Fruit fly (Drosophila melanogaster) whole organism, embryonic: ENCODE measurements around the gene CG43229.

Experiments
- CG11247 ChIP-seq: fragments of 200-800 bp; sonication (Bioruptor generic); IDR thresholded peaks from 2 replicates; pipeline ENCODE4 v1.3.6; 2022; ENCODE audit warnings: missing biosample characterization, missing genetic modification characterization
- CG11696 ChIP-seq: fragments of 200-800 bp; sonication (Bioruptor generic); IDR thresholded peaks from 2 replicates; pipeline ENCODE4 v1.3.6; 2022; ENCODE audit warnings: missing biosample characterization, missing genetic modification characterization
- CG17568 ChIP-seq: fragments of 200-800 bp; sonication (Bioruptor generic); optimal IDR thresholded peaks from 2 replicates; lab custom pipeline; 2018; ENCODE audit warnings: missing biosample characterization, mild to moderate bottlenecking, missing genetic modification characterization, moderate library complexity
- CG6765 ChIP-seq: fragments of 200-800 bp; sonication (Bioruptor generic); optimal IDR thresholded peaks from 3 replicates; lab custom pipeline; 2017; ENCODE audit warnings: missing biosample characterization, mild to moderate bottlenecking, missing genetic modification characterization
- CG7556 ChIP-seq: fragments of 200-800 bp; sonication (Bioruptor generic); optimal IDR thresholded peaks from 2 replicates; lab custom pipeline; 2017; ENCODE audit warnings: missing biosample characterization, mild to moderate bottlenecking, missing genetic modification characterization
- Camta ChIP-seq: fragments of 200-800 bp; sonication (Bioruptor generic); optimal IDR thresholded peaks from 2 replicates; lab custom pipeline; 2016; ENCODE audit warnings: missing biosample characterization, missing genetic modification characterization
- Dbx ChIP-seq: fragments of 200-800 bp; sonication (Bioruptor generic); IDR thresholded peaks from 3 replicates; pipeline ENCODE4 v1.3.6; 2022; ENCODE audit warnings: missing biosample characterization, missing genetic modification characterization
- Elba2 ChIP-seq: fragments of 200-800 bp; sonication (Bioruptor generic); optimal IDR thresholded peaks from 3 replicates; lab custom pipeline; 2016; ENCODE audit warnings: missing biosample characterization, missing genetic modification characterization
- Sox100B ChIP-seq: fragments of 200-800 bp; sonication (Bioruptor generic); optimal IDR thresholded peaks from 3 replicates; lab custom pipeline; 2018; ENCODE audit warnings: missing biosample characterization, mild to moderate bottlenecking, missing genetic modification characterization
- bcd ChIP-seq: fragments of 200-800 bp; sonication (Bioruptor generic); optimal IDR thresholded peaks from 2 replicates; lab custom pipeline; 2017; ENCODE audit warnings: missing biosample characterization, mild to moderate bottlenecking, missing genetic modification characterization
- psq ChIP-seq: fragments of 200-800 bp; sonication (Bioruptor generic); optimal IDR thresholded peaks from 2 replicates; lab custom pipeline; 2017; ENCODE audit warnings: missing biosample characterization, missing genetic modification characterization
- sens-2 ChIP-seq: fragments of 200-800 bp; sonication (Bioruptor generic); IDR thresholded peaks from 2 replicates; pipeline ENCODE4 v1.3.6; 2022; ENCODE audit warnings: missing biosample characterization, missing genetic modification characterization

DNA sequence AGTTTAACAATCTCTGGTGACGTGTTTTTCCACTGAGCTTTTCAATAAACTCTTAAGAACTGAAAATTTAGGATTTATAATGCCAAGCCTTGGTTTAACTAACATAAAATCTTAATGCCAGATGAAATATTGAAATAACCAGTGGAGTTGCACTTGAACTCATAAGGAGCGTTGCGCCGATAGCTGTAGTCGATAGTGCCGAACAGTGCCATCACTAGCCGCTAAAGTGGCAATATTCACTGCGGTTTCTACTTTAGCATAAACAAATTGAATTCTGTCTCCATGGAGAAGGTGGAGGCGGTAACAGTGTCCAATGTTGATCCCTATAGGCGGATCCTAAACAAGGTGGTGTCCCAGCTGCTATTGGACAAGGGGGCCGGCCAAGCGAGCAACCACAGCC is 36.6 kb upstream of the CG43229 start, which contains the start of gene Taf8:
- TF ChIP-seq sens-2 (GFP tag; lab: Robert Waterston, UW) (no peak), CG11696 (GFP tag; lab: Robert Waterston, UW) (no peak), CG6765 (no peak), psq (GFP tag; lab: Kevin White, UChicago) (no peak), CG7556 (GFP tag; lab: Kevin White, UChicago) (no peak), Camta (GFP tag; lab: Kevin White, UChicago) (no peak), Elba2 (GFP tag; lab: Kevin White, UChicago) (no peak), Sox100B (GFP tag; lab: Kevin White, UChicago) (no peak), CG11247 (no peak), CG17568 (GFP tag; lab: Kevin White, UChicago) (no peak), bcd (no peak), Dbx (GFP tag; lab: Robert Waterston, UW) (no peak)
